Worm (Caenorhabditis elegans): ENCODE data around the gene ZK792.12.
A peak's percentile ranks its signal among the peaks of the same experiment; 100 is the strongest.

ZK792.12 gene

ce11 chrIV:11701878-11702277 lies 8.3 kb downstream of the ZK792.12 start:
- peak; percentile 66 for TF ChIP-seq nhr-21 (tag; optimal IDR thresholded peaks at IDR 0.05)
- no peak for TF ChIP-seq ceh-16 (tag; optimal IDR thresholded peaks at IDR 0.05)

- TF ChIP-seq elt-3 (tag; optimal IDR thresholded peaks at IDR 0.05) (no peak), mbf-1 (tag; optimal IDR thresholded peaks at IDR 0.05) (no peak), ztf-4 (tag; optimal IDR thresholded peaks at IDR 0.05) (no peak), sem-4 (tag; optimal IDR thresholded peaks at IDR 0.05) (no peak)
These were observed 10.2 kb downstream of the ZK792.12 start, which contains the start of the genes T22B3.3 and alg-3 for ce11 chrIV:11703685-11704296. Gene T22B3.3 (minus strand): TSS chrIV:11703785. Gene alg-3 (plus strand): TSS chrIV:11704246.

ce11 chrIV:11710331-11710730 lies 16.7 kb downstream of the ZK792.12 start:
- TF ChIP-seq C34F6.9 (tag; optimal IDR thresholded peaks at IDR 0.05) (peak; percentile 35), lsy-2 (tag; optimal IDR thresholded peaks at IDR 0.05) (peak in 1 of 2 experiments; percentile 2), sma-9 (GFP tag; optimal IDR thresholded peaks at IDR 0.05) (no peak), sma-9 (tag; optimal IDR thresholded peaks at IDR 0.05) (no peak), skn-1 (tag; optimal IDR thresholded peaks at IDR 0.05) (no peak), F13H6.1 (tag; optimal IDR thresholded peaks at IDR 0.05) (peak; percentile 58), nhr-129 (tag; optimal IDR thresholded peaks at IDR 0.05) (peak; percentile 58)

ce11 chrIV:11713289-11713688 lies 19.7 kb downstream of the ZK792.12 start:
- TF ChIP-seq lsy-2 (tag; optimal IDR thresholded peaks at IDR 0.05) (no peak), nhr-12 (tag; optimal IDR thresholded peaks at IDR 0.05) (no peak), mab-5 (tag; optimal IDR thresholded peaks at IDR 0.05) (peak; percentile 47), unc-55 (GFP tag; optimal IDR thresholded peaks at IDR 0.05) (peak; percentile 23), egl-27 (tag; optimal IDR thresholded peaks at IDR 0.05) (no peak)

ce11 chrIV:11714739-11715138 lies 21.1 kb downstream of the ZK792.12 start, which contains the start of gene magi-1:
Gene magi-1 (plus strand): TSS chrIV:11715039.
- TF ChIP-seq unc-55 (GFP tag; optimal IDR thresholded peaks at IDR 0.05) (no peak), fos-1 (tag; optimal IDR thresholded peaks at IDR 0.05) (no peak), aly-2 (tag; optimal IDR thresholded peaks at IDR 0.05) (no peak), ama-1 (optimal IDR thresholded peaks at IDR 0.05) (no peak), elt-1 (tag; optimal IDR thresholded peaks at IDR 0.05) (no peak), ceh-82 (tag; optimal IDR thresholded peaks at IDR 0.05) (no peak), unc-39 (tag; optimal IDR thresholded peaks at IDR 0.05) (no peak), mbf-1 (tag; optimal IDR thresholded peaks at IDR 0.05) (no peak), mab-5 (tag; optimal IDR thresholded peaks at IDR 0.05) (no peak), F13H6.1 (tag; optimal IDR thresholded peaks at IDR 0.05) (no peak)

ce11 chrIV:11716414-11716813 lies 22.8 kb downstream of the ZK792.12 start:
- TF ChIP-seq unc-55 (GFP tag; optimal IDR thresholded peaks at IDR 0.05) (no peak), ztf-11 (tag; optimal IDR thresholded peaks at IDR 0.05) (no peak), nhr-6 (tag; optimal IDR thresholded peaks at IDR 0.05) (no peak), ceh-82 (tag; optimal IDR thresholded peaks at IDR 0.05) (no peak), snpc-4 (tag; optimal IDR thresholded peaks at IDR 0.05) (no peak), nhr-10 (tag; optimal IDR thresholded peaks at IDR 0.05) (no peak), nhr-237 (tag; optimal IDR thresholded peaks at IDR 0.05) (no peak), sma-3 (GFP tag; optimal IDR thresholded peaks at IDR 0.05) (no peak), peb-1 (tag; optimal IDR thresholded peaks at IDR 0.05) (no peak), fos-1 (tag; optimal IDR thresholded peaks at IDR 0.05) (no peak), nhr-12 (tag; optimal IDR thresholded peaks at IDR 0.05) (no peak), nhr-11 (tag; optimal IDR thresholded peaks at IDR 0.05) (no peak), elt-3 (tag; optimal IDR thresholded peaks at IDR 0.05) (no peak), egl-27 (tag; optimal IDR thresholded peaks at IDR 0.05) (no peak)
